Worm (Caenorhabditis elegans) whole organism, L4/young adult: ENCODE data around the gene acp-3.

Experiments
- W03F9.2 ChIP-seq: fragments of 150-350 bp; optimal IDR thresholded peaks from 2 replicates; lab custom pipeline; 2014; ENCODE audit warnings: missing biosample characterization, missing genetic modification characterization
- dao-5 ChIP-seq: sonication (generic microtip); optimal IDR thresholded peaks from 2 replicates; lab custom pipeline; 2016; ENCODE audit warnings: missing genotype, missing genetic modification characterization, moderate library complexity, missing compliant biosample characterization
- him-1 ChIP-seq: sonication (generic microtip); optimal IDR thresholded peaks from 2 replicates; lab custom pipeline; 2016; ENCODE audit warnings: missing genotype, missing genetic modification reagents, missing genetic modification characterization, missing compliant biosample characterization

- TF ChIP-seq dao-5 (tag; lab: Kevin White, UChicago) (no peak), him-1 (tag; lab: Kevin White, UChicago) (no peak), W03F9.2 (tag; lab: Kevin White, UChicago) (no peak)
Observed at ce11 chrII:8394205-8394604, 42.7 kb downstream of the acp-3 start, which contains the start of gene F49E12.8.
